Worm (Caenorhabditis elegans): ENCODE measurements around the gene srt-3.
"Not testable (repeated sequence)": the region's sequence is repeated elsewhere in the genome, so short reads cannot be mapped to it uniquely, and the experiment has no call there.

DNA sequence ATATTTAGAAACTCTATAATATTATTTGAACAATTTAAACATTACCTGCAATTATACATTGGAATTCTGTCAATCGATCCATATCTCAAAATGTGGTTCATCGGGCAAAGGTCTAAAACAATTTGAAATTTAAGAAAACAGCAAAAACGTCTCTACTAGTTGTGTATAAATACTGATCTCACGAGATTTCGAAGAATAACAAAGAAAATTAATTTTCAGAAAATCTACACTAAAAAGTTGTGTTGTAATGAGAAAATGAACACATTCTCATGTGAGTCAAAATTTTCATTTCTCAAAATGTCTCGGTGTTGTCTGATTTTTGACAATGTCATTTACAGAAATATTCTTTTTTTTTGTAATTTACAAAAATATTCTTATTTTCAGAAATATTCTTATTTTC is 8.2 kb upstream of the srt-3 start, which contains the start of gene srt-36:
- TF ChIP-seq hmbx-1 (tag; optimal IDR thresholded peaks at IDR 0.05); tbx-37 (GFP tag; conservative IDR thresholded peaks at IDR 0.05); hmg-4 (GFP tag; optimal IDR thresholded peaks at IDR 0.05); tbx-11 (GFP tag; IDR thresholded peaks at IDR 0.05); ama-1 (optimal IDR thresholded peaks at IDR 0.05); scrt-1 (GFP tag; IDR thresholded peaks at IDR 0.05); flt-1 (GFP tag; IDR thresholded peaks at IDR 0.05); pes-1 (GFP tag; IDR thresholded peaks at IDR 0.05); sea-1 (GFP tag; conservative IDR thresholded peaks at IDR 0.05); hnd-1 (tag; optimal IDR thresholded peaks at IDR 0.05); ceh-13 (GFP tag; optimal IDR thresholded peaks at IDR 0.05); B0310.2 (tag; optimal IDR thresholded peaks at IDR 0.05); aly-1 (tag; optimal IDR thresholded peaks at IDR 0.05): not testable (repeated sequence)

Data from whole organism, early embryonic.